Fruit fly (Drosophila melanogaster) whole organism, embryonic: ENCODE data around the gene Alh.
A peak's percentile ranks its signal among the peaks of the same experiment; 100 is the strongest.

Experiments
- B-H1 ChIP-seq: fragments of 200-800 bp; sonication (Bioruptor generic); IDR thresholded peaks from 3 replicates; pipeline ENCODE4 v1.3.6; 2022; ENCODE audit warnings: missing biosample characterization, missing genetic modification characterization
- CG11456 ChIP-seq: fragments of 200-800 bp; sonication (Bioruptor generic); IDR thresholded peaks from 3 replicates; pipeline ENCODE4 v1.3.6; 2022; ENCODE audit warnings: missing biosample characterization, missing genetic modification characterization
- CG13123 ChIP-seq: fragments of 200-800 bp; sonication (Bioruptor generic); optimal IDR thresholded peaks from 2 replicates; lab custom pipeline; 2016; ENCODE audit warnings: missing biosample characterization, missing genetic modification characterization
- CG13775 ChIP-seq: fragments of 200-800 bp; sonication (Bioruptor generic); optimal IDR thresholded peaks from 3 replicates; lab custom pipeline; 2017; ENCODE audit warnings: missing biosample characterization, mild to moderate bottlenecking, missing genetic modification characterization
- CG14050 ChIP-seq: fragments of 200-800 bp; sonication (Bioruptor generic); IDR thresholded peaks from 3 replicates; pipeline ENCODE4 v1.3.6; 2022; ENCODE audit warnings: missing biosample characterization, missing genetic modification characterization
- CG1602 ChIP-seq: fragments of 200-800 bp; sonication (Bioruptor generic); optimal IDR thresholded peaks from 3 replicates; lab custom pipeline; 2016; ENCODE audit warnings: missing biosample characterization, missing genetic modification characterization
- CG16779 ChIP-seq: fragments of 200-800 bp; sonication (Bioruptor generic); IDR thresholded peaks from 2 replicates; pipeline ENCODE4 v1.3.6; 2022; ENCODE audit warnings: missing biosample characterization, missing genetic modification characterization
- CG18011 ChIP-seq: fragments of 200-800 bp; sonication (Bioruptor generic); optimal IDR thresholded peaks from 2 replicates; lab custom pipeline; 2017; ENCODE audit warnings: missing biosample characterization, missing genetic modification characterization, mild to moderate bottlenecking, moderate library complexity, missing genotype
- CG2116 ChIP-seq: fragments of 200-800 bp; sonication (Bioruptor generic); optimal IDR thresholded peaks from 3 replicates; lab custom pipeline; 2018; ENCODE audit warnings: missing biosample characterization, mild to moderate bottlenecking, missing genetic modification characterization
- CG2199 ChIP-seq: fragments of 200-800 bp; sonication (Bioruptor generic); IDR thresholded peaks from 3 replicates; pipeline ENCODE4 v1.3.6; 2022; ENCODE audit warnings: missing biosample characterization, missing genetic modification characterization
- CG2875 ChIP-seq: fragments of 200-800 bp; sonication (Bioruptor generic); optimal IDR thresholded peaks from 2 replicates; lab custom pipeline; 2017; ENCODE audit warnings: missing biosample characterization, mild to moderate bottlenecking, missing genetic modification characterization, missing genetic modification reagents
- CG33213 ChIP-seq: fragments of 200-800 bp; sonication (Bioruptor generic); optimal IDR thresholded peaks from 3 replicates; lab custom pipeline; 2016; ENCODE audit warnings: missing biosample characterization, missing genetic modification characterization
- CG3726 ChIP-seq: fragments of 200-800 bp; sonication (Bioruptor generic); IDR thresholded peaks from 3 replicates; pipeline ENCODE4, ENCODE4 v1.3.6; 2022; ENCODE audit warnings: missing biosample characterization, missing genetic modification characterization
- CG4404 ChIP-seq: fragments of 200-800 bp; sonication (Bioruptor generic); IDR thresholded peaks from 2 replicates; pipeline ENCODE4 v1.3.6; 2022; ENCODE audit warnings: missing biosample characterization, missing genetic modification characterization
- CG4424 ChIP-seq: fragments of 200-800 bp; sonication (Bioruptor generic); optimal IDR thresholded peaks from 3 replicates; lab custom pipeline; 2016; ENCODE audit warnings: missing biosample characterization, missing genetic modification characterization
- CG6791 ChIP-seq: fragments of 200-800 bp; sonication (Bioruptor generic); IDR thresholded peaks from 3 replicates; pipeline ENCODE4 v1.3.6; 2022; ENCODE audit warnings: missing biosample characterization, missing genetic modification characterization; ENCODE audit not compliant: partially characterized antibody
- CG7372 ChIP-seq: fragments of 200-800 bp; sonication (Bioruptor generic); IDR thresholded peaks from 2 replicates; pipeline ENCODE4 v1.3.6; 2022; ENCODE audit warnings: missing biosample characterization, missing genetic modification characterization
- CG7556 ChIP-seq: fragments of 200-800 bp; sonication (Bioruptor generic); optimal IDR thresholded peaks from 2 replicates; lab custom pipeline; 2017; ENCODE audit warnings: missing biosample characterization, mild to moderate bottlenecking, missing genetic modification characterization
- CG8359 ChIP-seq: fragments of 200-800 bp; sonication (Bioruptor generic); optimal IDR thresholded peaks from 2 replicates; lab custom pipeline; 2017; ENCODE audit warnings: missing biosample characterization, mild to moderate bottlenecking, missing genetic modification characterization, borderline replicate concordance
- Doc3 ChIP-seq: fragments of 200-800 bp; sonication (Bioruptor generic); IDR thresholded peaks from 3 replicates; pipeline ENCODE4 v1.3.6; 2022; ENCODE audit warnings: missing biosample characterization, missing genetic modification characterization; ENCODE audit not compliant: partially characterized antibody
- Fer1 ChIP-seq: fragments of 200-800 bp; sonication (Bioruptor generic); optimal IDR thresholded peaks from 2 replicates; lab custom pipeline; 2017; ENCODE audit warnings: missing biosample characterization, mild to moderate bottlenecking, missing genetic modification characterization
- GATAe ChIP-seq: fragments of 200-800 bp; sonication (Bioruptor generic); conservative IDR thresholded peaks from 2 replicates; pipeline ENCODE4 v1.3.6; 2022; ENCODE audit warnings: missing biosample characterization, missing genetic modification characterization
- HLHmδ ChIP-seq: fragments of 200-800 bp; sonication (Bioruptor generic); optimal IDR thresholded peaks from 2 replicates; lab custom pipeline; 2018; ENCODE audit warnings: missing biosample characterization, mild to moderate bottlenecking, missing genetic modification characterization, moderate library complexity
- HmgD ChIP-seq: fragments of 200-800 bp; sonication (Bioruptor generic); optimal IDR thresholded peaks from 3 replicates; lab custom pipeline; 2016; ENCODE audit warnings: missing biosample characterization, missing genetic modification characterization
- Hmr ChIP-seq: fragments of 200-800 bp; sonication (Bioruptor generic); optimal IDR thresholded peaks from 3 replicates; lab custom pipeline; 2017; ENCODE audit warnings: mild to moderate bottlenecking, missing biosample characterization, missing genetic modification reagents, missing genetic modification characterization
- Lpt ChIP-seq: fragments of >200 bp; optimal IDR thresholded peaks from 2 replicates; lab custom pipeline; 2018; ENCODE audit warnings: missing biosample characterization, missing genetic modification characterization
- MBD-R2 ChIP-seq: fragments of 200-800 bp; sonication (Bioruptor generic); IDR thresholded peaks from 2 replicates; pipeline ENCODE4 v1.3.6; 2022; ENCODE audit warnings: missing biosample characterization, missing genetic modification characterization
- Max ChIP-seq: fragments of 200-800 bp; sonication (Bioruptor generic); optimal IDR thresholded peaks from 2 replicates; lab custom pipeline; 2016; ENCODE audit warnings: missing biosample characterization, mild to moderate bottlenecking, missing genetic modification characterization
- Optix ChIP-seq: fragments of 200-800 bp; sonication (Bioruptor generic); IDR thresholded peaks from 3 replicates; pipeline ENCODE4 v1.3.6; 2022; ENCODE audit warnings: missing biosample characterization, missing genetic modification characterization
- Pdp1 ChIP-seq, 2 experiments: fragments of 200-800 bp; sonication (Bioruptor generic); optimal IDR thresholded peaks; 3 replicates each; lab custom pipeline; 2016; ENCODE audit warnings: missing biosample characterization in 2 of 2, missing genetic modification characterization in 2 of 2, mild to moderate bottlenecking in 1 of 2, moderate library complexity in 1 of 2
- Ssrp ChIP-seq: fragments of 200-800 bp; sonication (Bioruptor generic); optimal IDR thresholded peaks from 2 replicates; lab custom pipeline; 2018; ENCODE audit warnings: missing biosample characterization, mild to moderate bottlenecking, missing genetic modification characterization, moderate library complexity
- Tbp ChIP-seq: fragments of >200 bp; optimal IDR thresholded peaks from 2 replicates; lab custom pipeline; 2018; ENCODE audit warnings: missing biosample characterization, missing genetic modification characterization
- ac ChIP-seq: fragments of 200-800 bp; sonication (Bioruptor generic); optimal IDR thresholded peaks from 3 replicates; lab custom pipeline; 2017; ENCODE audit warnings: missing biosample characterization, mild to moderate bottlenecking, missing genetic modification characterization
- fd3F ChIP-seq: fragments of 200-800 bp; sonication (Bioruptor generic); optimal IDR thresholded peaks from 2 replicates; lab custom pipeline; 2018; ENCODE audit warnings: missing biosample characterization, mild to moderate bottlenecking, missing genetic modification characterization, moderate library complexity
- ind ChIP-seq: fragments of 200-800 bp; sonication (Bioruptor generic); optimal IDR thresholded peaks from 3 replicates; lab custom pipeline; 2016; ENCODE audit warnings: missing biosample characterization, missing genetic modification characterization
- jumu ChIP-seq: fragments of 200-800 bp; sonication (Bioruptor generic); optimal IDR thresholded peaks from 3 replicates; lab custom pipeline; 2016; ENCODE audit warnings: missing biosample characterization, missing genetic modification characterization
- kah ChIP-seq: fragments of 200-800 bp; sonication (Bioruptor generic); optimal IDR thresholded peaks from 2 replicates; lab custom pipeline; 2018; ENCODE audit warnings: missing biosample characterization, mild to moderate bottlenecking, missing genetic modification characterization
- ken ChIP-seq: fragments of 200-800 bp; sonication (Bioruptor generic); IDR thresholded peaks from 3 replicates; pipeline ENCODE4 v1.3.6; 2022; ENCODE audit warnings: missing biosample characterization, missing genetic modification characterization
- knrl ChIP-seq: fragments of 200-800 bp; sonication (Bioruptor generic); IDR thresholded peaks from 3 replicates; pipeline ENCODE4 v1.3.6; 2022; ENCODE audit warnings: missing biosample characterization, missing genetic modification characterization; ENCODE audit not compliant: partially characterized antibody
- lmd ChIP-seq: fragments of 200-800 bp; sonication (Bioruptor generic); IDR thresholded peaks from 2 replicates; pipeline ENCODE4 v1.3.6; 2022; ENCODE audit warnings: missing biosample characterization, missing genetic modification characterization
- nau ChIP-seq: fragments of 200-800 bp; sonication (Bioruptor generic); optimal IDR thresholded peaks from 3 replicates; lab custom pipeline; 2017; ENCODE audit warnings: missing biosample characterization, mild to moderate bottlenecking, missing genetic modification characterization, missing genetic modification reagents
- pan ChIP-seq, 4 experiments: fragments of >200 bp in 3 of 4; fragments of 200-800 bp in 1 of 4; sonication (Bioruptor generic) in 1 of 4; optimal IDR thresholded peaks in 3 of 4; IDR thresholded peaks in 1 of 4; 2 replicates each; pipeline versions ENCODE4 v1.3.6 to Lab custom; 2017 to 2022; ENCODE audit warnings: missing biosample characterization in 2 of 4, missing genetic modification characterization in 2 of 4, mixed read lengths in 1 of 4
- prd ChIP-seq, 3 experiments: fragments of >200 bp in 2 of 3; fragments of 200-800 bp in 1 of 3; sonication (Bioruptor generic) in 1 of 3; optimal IDR thresholded peaks in 2 of 3; IDR thresholded peaks in 1 of 3; 2 replicates in 2 of 3; 3 replicates in 1 of 3; pipeline versions ENCODE4 v1.3.6 to Lab custom; 2017 to 2022; ENCODE audit warnings: missing biosample characterization in 1 of 3, missing genetic modification characterization in 1 of 3
- sc ChIP-seq, 3 experiments: fragments of >200 bp in 2 of 3; fragments of 200-800 bp in 1 of 3; sonication (Bioruptor generic) in 1 of 3; optimal IDR thresholded peaks; 2 replicates in 2 of 3; 3 replicates in 1 of 3; lab custom pipeline; 2017; ENCODE audit warnings: mild to moderate bottlenecking in 1 of 3, missing biosample characterization in 1 of 3, missing genetic modification characterization in 1 of 3, missing genetic modification reagents in 1 of 3
- schlank ChIP-seq: fragments of 200-800 bp; sonication (Bioruptor generic); optimal IDR thresholded peaks from 2 replicates; lab custom pipeline; 2018; ENCODE audit warnings: missing biosample characterization, mild to moderate bottlenecking, missing genetic modification characterization
- sr ChIP-seq: fragments of 200-800 bp; sonication (Bioruptor generic); IDR thresholded peaks from 3 replicates; pipeline ENCODE4 v1.3.6; 2022; ENCODE audit warnings: missing biosample characterization, missing genetic modification characterization
- tna ChIP-seq: fragments of 200-800 bp; sonication (Bioruptor generic); IDR thresholded peaks from 2 replicates; pipeline ENCODE4 v1.3.6; 2022; ENCODE audit warnings: missing biosample characterization, missing genetic modification characterization; ENCODE audit not compliant: partially characterized antibody
- unpg ChIP-seq: fragments of 200-800 bp; sonication (Bioruptor generic); optimal IDR thresholded peaks from 3 replicates; lab custom pipeline; 2018; ENCODE audit warnings: missing biosample characterization, mild to moderate bottlenecking, missing genetic modification characterization, moderate library complexity
- wor ChIP-seq: fragments of 200-800 bp; sonication (Bioruptor generic); IDR thresholded peaks from 2 replicates; pipeline ENCODE4 v1.3.6; 2022; ENCODE audit warnings: missing biosample characterization, missing genetic modification characterization

Gene Alh

dm6 chr3R:7091904-7092303, 32.1 kb downstream of the Alh start (continued):
- TF ChIP-seq kah (no peak), HLHmδ (GFP tag; lab: Kevin White, UChicago) (no peak), jumu (GFP tag; lab: Kevin White, UChicago) (peak; percentile 10), tna (0 out of 2 replicates have a peak, but pooled peaks have one; percentile 11), CG13775 (GFP tag; lab: Kevin White, UChicago) (peak; percentile 3), CG7556 (GFP tag; lab: Kevin White, UChicago) (no peak), MBD-R2 (peak; percentile 38; the same call in 1 of the 2 replicates), lmd (GFP tag; lab: Robert Waterston, UW) (no peak), sr (GFP tag; lab: Robert Waterston, UW) (no peak), HmgD (GFP tag; lab: Kevin White, UChicago) (no peak), CG2199 (GFP tag; lab: Robert Waterston, UW) (peak; percentile 73; the same call in 1 of the 3 replicates), CG7372 (GFP tag; lab: Robert Waterston, UW) (no peak), CG33213 (GFP tag; lab: Kevin White, UChicago) (peak; percentile 61), CG14050 (GFP tag; lab: Robert Waterston, UW) (peak; percentile 36; the same call in 1 of the 3 replicates), Fer1 (GFP tag; lab: Kevin White, UChicago) (no peak), sc (optimal IDR thresholded peaks at IDR 0.05; lab: Kevin White, UChicago) (no peak), sc (GFP tag; optimal IDR thresholded peaks at IDR 0.05; lab: Kevin White, UChicago) (no peak), schlank (no peak), ind (GFP tag; lab: Kevin White, UChicago) (no peak), CG1602 (GFP tag; lab: Kevin White, UChicago) (peak; percentile 16), prd (optimal IDR thresholded peaks at IDR 0.05; lab: Kevin White, UChicago) (no peak), prd (GFP tag; IDR thresholded peaks at IDR 0.05; lab: Robert Waterston, UW) (no peak), unpg (peak; percentile 34), Pdp1 (GFP tag; optimal IDR thresholded peaks at IDR 0.05; lab: Kevin White, UChicago) (peak; percentile 5 to 66), Optix (GFP tag; lab: Robert Waterston, UW) (no peak), ac (GFP tag; lab: Kevin White, UChicago) (no peak), CG4424 (peak; percentile 1), Lpt (GFP tag; lab: Kevin White, UChicago) (no peak), Doc3 (GFP tag; lab: Robert Waterston, UW) (peak; percentile 71; the same call in 2 of the 3 replicates), knrl (peak; percentile 70; the same call in 2 of the 3 replicates), CG6791 (GFP tag; lab: Robert Waterston, UW) (peak; percentile 87), Max (GFP tag; lab: Kevin White, UChicago) (no peak), CG2116 (GFP tag; lab: Kevin White, UChicago) (peak; percentile 72), Ssrp (tag; lab: Kevin White, UChicago) (no peak), Tbp (GFP tag; lab: Kevin White, UChicago) (no peak), B-H1 (GFP tag; lab: Robert Waterston, UW) (no peak), CG2875 (no peak), CG16779 (no peak), Hmr (peak; percentile 26), pan (optimal IDR thresholded peaks at IDR 0.05; lab: Kevin White, UChicago) (no peak), pan (GFP tag; optimal IDR thresholded peaks at IDR 0.05 in 1 of 2, IDR thresholded peaks at IDR 0.05 in 1 of 2) (no peak), ken (GFP tag; lab: Robert Waterston, UW) (no peak), CG3726 (GFP tag; lab: Robert Waterston, UW) (no peak), CG8359 (GFP tag; lab: Kevin White, UChicago) (no peak), CG4404 (GFP tag; lab: Robert Waterston, UW) (no peak), nau (GFP tag; lab: Kevin White, UChicago) (no peak), CG11456 (GFP tag; lab: Robert Waterston, UW) (no peak), GATAe (GFP tag; lab: Robert Waterston, UW) (no peak), wor (GFP tag; lab: Robert Waterston, UW) (no peak), CG18011 (GFP tag; lab: Kevin White, UChicago) (no peak), fd3F (GFP tag; lab: Kevin White, UChicago) (no peak), CG13123 (GFP tag; lab: Kevin White, UChicago) (no peak)
